Worm (Caenorhabditis elegans) whole organism, mixed stage, embryonic: ENCODE results near the gene F27C8.2.

ENCODE experiments used
- ces-1 ChIP-seq: fragments of 150-350 bp; optimal IDR thresholded peaks from 2 replicates; lab custom pipeline; 2014; ENCODE audit warnings: missing biosample characterization, missing genetic modification reagents, missing genetic modification characterization
- elt-1 ChIP-seq: sonication (generic microtip); optimal IDR thresholded peaks from 2 replicates; lab custom pipeline; 2017; ENCODE audit warnings: missing genetic modification characterization, mild to moderate bottlenecking, missing compliant biosample characterization, antibody characterized with exemption, moderate library complexity, borderline replicate concordance; ENCODE audit not compliant: insufficient read depth
- elt-3 ChIP-seq: fragments of 150-350 bp; optimal IDR thresholded peaks from 2 replicates; lab custom pipeline; 2014; ENCODE audit warnings: missing biosample characterization, missing genetic modification characterization
- lsy-2 ChIP-seq: fragments of 150-350 bp; optimal IDR thresholded peaks from 2 replicates; lab custom pipeline; 2014; ENCODE audit warnings: missing biosample characterization, missing genetic modification characterization
- nhr-237 ChIP-seq: fragments of 150-350 bp; optimal IDR thresholded peaks from 2 replicates; lab custom pipeline; 2014; ENCODE audit warnings: missing biosample characterization, missing genetic modification characterization
- nhr-28 ChIP-seq: fragments of 150-350 bp; optimal IDR thresholded peaks from 2 replicates; lab custom pipeline; 2014; ENCODE audit warnings: missing biosample characterization, missing genetic modification characterization
- pha-4 ChIP-seq: fragments of 150-350 bp; optimal IDR thresholded peaks from 2 replicates; lab custom pipeline; 2018; ENCODE audit warnings: missing biosample characterization, missing genetic modification reagents, missing genetic modification characterization
- snpc-4 ChIP-seq: fragments of 150-350 bp; optimal IDR thresholded peaks from 2 replicates; lab custom pipeline; 2014; ENCODE audit warnings: missing biosample characterization, missing genetic modification characterization
- tbx-8 ChIP-seq: fragments of 200-800 bp; sonication (Bioruptor generic); optimal IDR thresholded peaks from 2 replicates; lab custom pipeline; 2018; ENCODE audit warnings: mild to moderate bottlenecking, missing genetic modification characterization, moderate library complexity, missing compliant biosample characterization
- unc-39 ChIP-seq: fragments of 150-350 bp; optimal IDR thresholded peaks from 2 replicates; lab custom pipeline; 2014; ENCODE audit warnings: missing biosample characterization, missing genetic modification characterization
- unc-62 ChIP-seq: fragments of 150-350 bp; optimal IDR thresholded peaks from 2 replicates; lab custom pipeline; 2014; ENCODE audit warnings: missing biosample characterization, missing genetic modification reagents, missing genetic modification characterization

ce11 chrIV:9633889-9634288 is 37.7 kb downstream of the F27C8.2 start:
- TF ChIP-seq snpc-4 (tag; lab: Kevin White, UChicago) (no peak), pha-4 (no peak), elt-3 (tag; lab: Kevin White, UChicago) (no peak), tbx-8 (no peak), unc-39 (tag; lab: Kevin White, UChicago) (no peak), nhr-237 (no peak), ces-1 (GFP tag; lab: Kevin White, UChicago) (no peak), elt-1 (tag; lab: Kevin White, UChicago) (no peak), lsy-2 (no peak), unc-62 (GFP tag; lab: Kevin White, UChicago) (no peak), nhr-28 (tag; lab: Kevin White, UChicago) (no peak)
